Fruit fly (Drosophila melanogaster) whole organism, embryonic: ENCODE measurements around the gene CG4733.

ENCODE experiments used
- Asciz ChIP-seq: fragments of 200-800 bp; sonication (Bioruptor generic); optimal IDR thresholded peaks from 2 replicates; lab custom pipeline; 2017; ENCODE audit warnings: missing biosample characterization, mild to moderate bottlenecking, missing genetic modification characterization, missing genetic modification reagents
- Atf-2 ChIP-seq: fragments of 200-800 bp; sonication (Bioruptor generic); optimal IDR thresholded peaks from 2 replicates; lab custom pipeline; 2016; ENCODE audit warnings: missing biosample characterization, missing genetic modification characterization
- CG10654 ChIP-seq: fragments of 200-800 bp; sonication (Bioruptor generic); optimal IDR thresholded peaks from 2 replicates; lab custom pipeline; 2016; ENCODE audit warnings: missing biosample characterization, missing genetic modification characterization
- CG11560 ChIP-seq: fragments of 200-800 bp; sonication (Bioruptor generic); IDR thresholded peaks from 3 replicates; pipeline ENCODE4 v1.3.6; 2022; ENCODE audit warnings: missing biosample characterization, missing genetic modification characterization
- CG12219 ChIP-seq: fragments of 200-800 bp; sonication (Bioruptor generic); optimal IDR thresholded peaks from 3 replicates; lab custom pipeline; 2018; ENCODE audit warnings: missing biosample characterization, mild to moderate bottlenecking, missing genetic modification characterization
- CG1233 ChIP-seq: fragments of 200-800 bp; sonication (Bioruptor generic); optimal IDR thresholded peaks from 4 replicates; lab custom pipeline; 2018; ENCODE audit warnings: missing biosample characterization, mild to moderate bottlenecking, missing genetic modification characterization
- CG17385 ChIP-seq: fragments of 200-800 bp; sonication (Bioruptor generic); optimal IDR thresholded peaks from 3 replicates; lab custom pipeline; 2018; ENCODE audit warnings: missing biosample characterization, mild to moderate bottlenecking, missing genetic modification characterization
- CG18476 ChIP-seq: fragments of 200-800 bp; sonication (Bioruptor generic); optimal IDR thresholded peaks from 2 replicates; lab custom pipeline; 2016; ENCODE audit warnings: missing biosample characterization, mild to moderate bottlenecking, missing genetic modification characterization
- CG2129 ChIP-seq: fragments of 200-800 bp; sonication (Bioruptor generic); IDR thresholded peaks from 2 replicates; pipeline ENCODE4 v1.3.6; 2022; ENCODE audit warnings: missing biosample characterization, missing genetic modification characterization; ENCODE audit not compliant: partially characterized antibody
- CG31388 ChIP-seq: fragments of 200-800 bp; sonication (Bioruptor generic); optimal IDR thresholded peaks from 2 replicates; lab custom pipeline; 2016; ENCODE audit warnings: missing biosample characterization, missing genetic modification characterization
- CG33213 ChIP-seq: fragments of 200-800 bp; sonication (Bioruptor generic); optimal IDR thresholded peaks from 3 replicates; lab custom pipeline; 2016; ENCODE audit warnings: missing biosample characterization, missing genetic modification characterization
- CG33557 ChIP-seq: fragments of 200-800 bp; sonication (Bioruptor generic); optimal IDR thresholded peaks from 2 replicates; lab custom pipeline; 2019; ENCODE audit warnings: missing biosample characterization, mild to moderate bottlenecking, missing genetic modification characterization, moderate library complexity
- CG6254 ChIP-seq: fragments of 200-800 bp; sonication (Bioruptor generic); optimal IDR thresholded peaks from 3 replicates; lab custom pipeline; 2017; ENCODE audit warnings: mild to moderate bottlenecking, missing biosample characterization, missing genetic modification reagents, missing genetic modification characterization
- CG7372 ChIP-seq: fragments of 200-800 bp; sonication (Bioruptor generic); IDR thresholded peaks from 2 replicates; pipeline ENCODE4 v1.3.6; 2022; ENCODE audit warnings: missing biosample characterization, missing genetic modification characterization
- CG8388 ChIP-seq: fragments of 200-800 bp; sonication (Bioruptor generic); optimal IDR thresholded peaks from 2 replicates; lab custom pipeline; 2019; ENCODE audit warnings: missing biosample characterization, mild to moderate bottlenecking, missing genetic modification characterization, moderate library complexity
- CG9727 ChIP-seq: fragments of 200-800 bp; sonication (Bioruptor generic); optimal IDR thresholded peaks from 3 replicates; lab custom pipeline; 2017; ENCODE audit warnings: missing biosample characterization, mild to moderate bottlenecking, missing genetic modification characterization
- CHES-1-like ChIP-seq: fragments of 200-800 bp; sonication (Bioruptor generic); optimal IDR thresholded peaks from 2 replicates; lab custom pipeline; 2016; ENCODE audit warnings: missing biosample characterization, missing genetic modification characterization
- Camta ChIP-seq: fragments of 200-800 bp; sonication (Bioruptor generic); optimal IDR thresholded peaks from 2 replicates; lab custom pipeline; 2016; ENCODE audit warnings: missing biosample characterization, missing genetic modification characterization
- D ChIP-seq, 2 experiments: fragments of 200-800 bp in 1 of 2; fragments of >200 bp in 1 of 2; sonication (Bioruptor generic) in 1 of 2; optimal IDR thresholded peaks; 2 replicates in 1 of 2; 3 replicates in 1 of 2; lab custom pipeline; 2017; ENCODE audit warnings: mild to moderate bottlenecking in 1 of 2, missing biosample characterization in 1 of 2, missing genetic modification characterization in 1 of 2, missing genetic modification reagents in 1 of 2
- Doc3 ChIP-seq: fragments of 200-800 bp; sonication (Bioruptor generic); IDR thresholded peaks from 3 replicates; pipeline ENCODE4 v1.3.6; 2022; ENCODE audit warnings: missing biosample characterization, missing genetic modification characterization; ENCODE audit not compliant: partially characterized antibody
- Drgx ChIP-seq: fragments of 200-800 bp; sonication (Bioruptor generic); IDR thresholded peaks from 2 replicates; pipeline ENCODE4 v1.3.6; 2022; ENCODE audit warnings: missing biosample characterization, missing genetic modification characterization
- Fer3 ChIP-seq: fragments of 200-800 bp; sonication (Bioruptor generic); optimal IDR thresholded peaks from 2 replicates; lab custom pipeline; 2018; ENCODE audit warnings: missing biosample characterization, mild to moderate bottlenecking, missing genetic modification characterization, moderate library complexity
- Gug ChIP-seq: fragments of 200-800 bp; sonication (Bioruptor generic); IDR thresholded peaks from 4 replicates; pipeline ENCODE4 v1.3.6; 2022; ENCODE audit warnings: missing biosample characterization, missing genetic modification characterization
- HLH54F ChIP-seq: fragments of 200-800 bp; sonication (Bioruptor generic); optimal IDR thresholded peaks from 3 replicates; lab custom pipeline; 2016; ENCODE audit warnings: missing biosample characterization, missing genetic modification characterization
- Mrtf ChIP-seq: fragments of 200-800 bp; sonication (Bioruptor generic); IDR thresholded peaks from 3 replicates; pipeline ENCODE4 v1.3.6; 2022; ENCODE audit warnings: missing biosample characterization, missing genetic modification characterization
- Opbp ChIP-seq: fragments of 200-800 bp; sonication (Bioruptor generic); IDR thresholded peaks from 3 replicates; pipeline ENCODE4 v1.3.6; 2022; ENCODE audit warnings: missing biosample characterization, missing genetic modification characterization; ENCODE audit not compliant: partially characterized antibody
- Optix ChIP-seq: fragments of 200-800 bp; sonication (Bioruptor generic); IDR thresholded peaks from 3 replicates; pipeline ENCODE4 v1.3.6; 2022; ENCODE audit warnings: missing biosample characterization, missing genetic modification characterization
- TFAM ChIP-seq: fragments of 200-800 bp; sonication (Bioruptor generic); optimal IDR thresholded peaks from 2 replicates; lab custom pipeline; 2017; ENCODE audit warnings: missing biosample characterization, missing genetic modification characterization, inconsistent platforms
- al ChIP-seq: fragments of 200-800 bp; sonication (Bioruptor generic); IDR thresholded peaks from 2 replicates; pipeline ENCODE4 v1.3.6; 2022; ENCODE audit warnings: missing biosample characterization, missing genetic modification characterization
- amos ChIP-seq: fragments of 200-800 bp; sonication (Bioruptor generic); IDR thresholded peaks from 2 replicates; pipeline ENCODE4 v1.3.6; 2022; ENCODE audit warnings: missing biosample characterization, missing genetic modification characterization; ENCODE audit not compliant: partially characterized antibody
- ato ChIP-seq: fragments of 200-800 bp; sonication (Bioruptor generic); IDR thresholded peaks from 2 replicates; pipeline ENCODE4 v1.3.6; 2022; ENCODE audit warnings: missing biosample characterization, missing genetic modification characterization; ENCODE audit not compliant: partially characterized antibody
- bab2 ChIP-seq: fragments of 200-800 bp; sonication (Bioruptor generic); optimal IDR thresholded peaks from 2 replicates; lab custom pipeline; 2016; ENCODE audit warnings: missing biosample characterization, missing genetic modification characterization
- bbx ChIP-seq: fragments of 200-800 bp; sonication (Bioruptor generic); IDR thresholded peaks from 2 replicates; pipeline ENCODE4 v1.3.6; 2022; ENCODE audit warnings: missing biosample characterization, missing genetic modification characterization; ENCODE audit not compliant: partially characterized antibody
- bigmax ChIP-seq: fragments of 200-800 bp; sonication (Bioruptor generic); optimal IDR thresholded peaks from 2 replicates; lab custom pipeline; 2018; ENCODE audit warnings: missing biosample characterization, mild to moderate bottlenecking, missing genetic modification characterization
- br ChIP-seq: fragments of >200 bp; optimal IDR thresholded peaks from 2 replicates; lab custom pipeline; 2017
- danr ChIP-seq: fragments of 200-800 bp; sonication (Bioruptor generic); IDR thresholded peaks from 2 replicates; pipeline ENCODE4 v1.3.6; 2022; ENCODE audit warnings: missing biosample characterization, missing genetic modification characterization
- dmrt11E ChIP-seq: fragments of 200-800 bp; sonication (Bioruptor generic); optimal IDR thresholded peaks from 3 replicates; lab custom pipeline; 2018; ENCODE audit warnings: missing biosample characterization, mild to moderate bottlenecking, missing genetic modification characterization, moderate library complexity
- en ChIP-seq: fragments of 200-800 bp; sonication (Bioruptor generic); optimal IDR thresholded peaks from 2 replicates; lab custom pipeline; 2016; ENCODE audit warnings: missing biosample characterization, missing genetic modification characterization
- fd102C ChIP-seq: fragments of 200-800 bp; sonication (Bioruptor generic); optimal IDR thresholded peaks from 2 replicates; lab custom pipeline; 2018; ENCODE audit warnings: missing biosample characterization, mild to moderate bottlenecking, missing genetic modification characterization, moderate library complexity
- fd3F ChIP-seq: fragments of 200-800 bp; sonication (Bioruptor generic); optimal IDR thresholded peaks from 2 replicates; lab custom pipeline; 2018; ENCODE audit warnings: missing biosample characterization, mild to moderate bottlenecking, missing genetic modification characterization, moderate library complexity
- fd64A ChIP-seq: fragments of 200-800 bp; sonication (Bioruptor generic); optimal IDR thresholded peaks from 3 replicates; lab custom pipeline; 2018; ENCODE audit warnings: missing biosample characterization, mild to moderate bottlenecking, missing genetic modification characterization
- jumu ChIP-seq: fragments of 200-800 bp; sonication (Bioruptor generic); optimal IDR thresholded peaks from 3 replicates; lab custom pipeline; 2016; ENCODE audit warnings: missing biosample characterization, missing genetic modification characterization
- lab ChIP-seq: fragments of 200-800 bp; sonication (Bioruptor generic); optimal IDR thresholded peaks from 3 replicates; lab custom pipeline; 2017; ENCODE audit warnings: missing biosample characterization, missing genetic modification characterization, mild to moderate bottlenecking, moderate library complexity, missing genetic modification reagents
- lbe ChIP-seq: fragments of 200-800 bp; sonication (Bioruptor generic); optimal IDR thresholded peaks from 2 replicates; lab custom pipeline; 2016; ENCODE audit warnings: missing biosample characterization, mild to moderate bottlenecking, missing genetic modification characterization
- pum ChIP-seq: fragments of 200-800 bp; sonication (Bioruptor generic); optimal IDR thresholded peaks from 2 replicates; lab custom pipeline; 2016; ENCODE audit warnings: missing biosample characterization, missing genetic modification characterization
- ranshi ChIP-seq: fragments of 200-800 bp; sonication (Bioruptor generic); IDR thresholded peaks from 2 replicates; pipeline ENCODE4 v1.3.6; 2022; ENCODE audit warnings: missing biosample characterization, missing genetic modification characterization
- tup ChIP-seq: fragments of 200-800 bp; sonication (Bioruptor generic); optimal IDR thresholded peaks from 2 replicates; lab custom pipeline; 2016; ENCODE audit warnings: missing biosample characterization, mild to moderate bottlenecking, missing genetic modification characterization, moderate library complexity
- unpg ChIP-seq: fragments of 200-800 bp; sonication (Bioruptor generic); optimal IDR thresholded peaks from 3 replicates; lab custom pipeline; 2018; ENCODE audit warnings: missing biosample characterization, mild to moderate bottlenecking, missing genetic modification characterization, moderate library complexity
- wor ChIP-seq: fragments of 200-800 bp; sonication (Bioruptor generic); IDR thresholded peaks from 2 replicates; pipeline ENCODE4 v1.3.6; 2022; ENCODE audit warnings: missing biosample characterization, missing genetic modification characterization

CG4733 gene

dm6 chr3R:19905932-19906439, 15.5 kb downstream of the CG4733 start (continued):
- TF ChIP-seq fd64A (GFP tag; lab: Kevin White, UChicago) (peak; percentile 49), CG18476 (peak; percentile 56), CG12219 (peak; percentile 78), CG1233 (GFP tag; lab: Kevin White, UChicago) (peak; percentile 59), al (GFP tag; lab: Robert Waterston, UW) (peak; percentile 76), amos (GFP tag; lab: Robert Waterston, UW) (no peak), CG11560 (tag; lab: Robert Waterston, UW) (0 out of 3 replicates have a peak, but pooled peaks have one; percentile 45), en (GFP tag; lab: Kevin White, UChicago) (no peak), bigmax (no peak), CG33213 (peak; percentile 7), CG33557 (GFP tag; lab: Kevin White, UChicago) (no peak), Fer3 (tag; lab: Kevin White, UChicago) (peak; percentile 84), Asciz (GFP tag; lab: Kevin White, UChicago) (peak; percentile 50), HLH54F (GFP tag; lab: Kevin White, UChicago) (peak; percentile 83), CG31388 (GFP tag; lab: Kevin White, UChicago) (no peak), CG9727 (GFP tag; lab: Kevin White, UChicago) (peak; percentile 68), Camta (GFP tag; lab: Kevin White, UChicago) (peak; percentile 66), lbe (GFP tag; lab: Kevin White, UChicago) (peak; percentile 76), Opbp (GFP tag; lab: Robert Waterston, UW) (no peak), bab2 (GFP tag; lab: Kevin White, UChicago) (peak; percentile 89), CG8388 (GFP tag; lab: Kevin White, UChicago) (peak; percentile 61), fd102C (GFP tag; lab: Kevin White, UChicago) (no peak), ranshi (GFP tag; lab: Robert Waterston, UW) (peak; percentile 64), CG10654 (GFP tag; lab: Kevin White, UChicago) (peak; percentile 28), pum (GFP tag; lab: Kevin White, UChicago) (no peak), br (lab: Kevin White, UChicago) (no peak), CG7372 (peak; percentile 44; the same call in 1 of the 2 replicates), dmrt11E (tag; lab: Kevin White, UChicago) (peak; percentile 46), CHES-1-like (peak; percentile 66), D (optimal IDR thresholded peaks at IDR 0.05; lab: Kevin White, UChicago) (no peak), D (GFP tag; optimal IDR thresholded peaks at IDR 0.05; lab: Kevin White, UChicago) (peak; percentile 42), wor (peak; percentile 44; the same call in 1 of the 2 replicates), CG6254 (peak; percentile 74), fd3F (GFP tag; lab: Kevin White, UChicago) (peak; percentile 61), Mrtf (GFP tag; lab: Robert Waterston, UW) (peak; percentile 83), CG17385 (peak; percentile 59), lab (GFP tag; lab: Kevin White, UChicago) (peak; percentile 92), bbx (no peak), danr (GFP tag; lab: Robert Waterston, UW) (peak; percentile 82), Doc3 (GFP tag; lab: Robert Waterston, UW) (no peak), Drgx (GFP tag; lab: Robert Waterston, UW) (peak; percentile 84), tup (GFP tag; lab: Kevin White, UChicago) (peak; percentile 47), Atf-2 (GFP tag; lab: Kevin White, UChicago) (peak; percentile 45), jumu (GFP tag; lab: Kevin White, UChicago) (peak; percentile 52), Gug (GFP tag; lab: Robert Waterston, UW) (peak; percentile 89), ato (GFP tag; lab: Robert Waterston, UW) (no peak), TFAM (no peak), CG2129 (GFP tag; lab: Robert Waterston, UW) (no peak), unpg (GFP tag; lab: Kevin White, UChicago) (peak; percentile 79), Optix (peak; percentile 76)
